Worm (Caenorhabditis elegans): ENCODE results near the gene T07E3.3.
A peak's percentile ranks its signal among the peaks of the same experiment; 100 is the strongest.

The T07E3.3 gene

ce11 chrIII:6871668-6872067 lies 32.0 kb upstream of the T07E3.3 start:
- TF ChIP-seq mes-2 (tag; optimal IDR thresholded peaks at IDR 0.05; ENCODE audit: poor library complexity, severe bottlenecking) (no peak), tag-97 (GFP tag; IDR thresholded peaks at IDR 0.05) (no peak), pqm-1 (tag; optimal IDR thresholded peaks at IDR 0.05) (no peak), aha-1 (tag) (peak; percentile 92), unc-62 (GFP tag; optimal IDR thresholded peaks at IDR 0.05 in 1 of 2) (no peak), unc-62 (tag; optimal IDR thresholded peaks at IDR 0.05) (no peak), snpc-1.2 (GFP tag; IDR thresholded peaks at IDR 0.05) (no peak), ztf-7 (tag; optimal IDR thresholded peaks at IDR 0.05) (no peak), hif-1 (tag; optimal IDR thresholded peaks at IDR 0.05) (peak in 1 of 2 experiments; percentile 90), F44E2.7 (GFP tag; IDR thresholded peaks at IDR 0.05) (no peak), ctbp-1 (GFP tag; IDR thresholded peaks at IDR 0.05) (peak; percentile 16; the same call in 1 of the 2 replicates), ama-1 (optimal IDR thresholded peaks at IDR 0.05) (no peak), Y75B8A.6 (GFP tag; IDR thresholded peaks at IDR 0.05) (no peak), nhr-41 (GFP tag; IDR thresholded peaks at IDR 0.05) (no peak), lsy-2 (tag; optimal IDR thresholded peaks at IDR 0.05) (peak in 1 of 2 experiments; percentile 31), mep-1 (tag; optimal IDR thresholded peaks at IDR 0.05) (peak; percentile 36), hlh-11 (tag; optimal IDR thresholded peaks at IDR 0.05) (peak; percentile 6), T26A8.4 (GFP tag; IDR thresholded peaks at IDR 0.05) (0 out of 2 replicates have a peak, but pooled peaks have one; percentile 49), fkh-10 (GFP tag; optimal IDR thresholded peaks at IDR 0.05) (no peak)

ce11 chrIII:6872534-6873150 lies 31.0 kb upstream of the T07E3.3 start, which contains the start of gene K04C2.3:
Gene K04C2.3, plus strand, starts transcription at chrIII:6873089.
- TF ChIP-seq hlh-11 (tag; optimal IDR thresholded peaks at IDR 0.05), result peak; percentile 70
- peak; percentile 1 for TF ChIP-seq nhr-28 (tag; optimal IDR thresholded peaks at IDR 0.05)
- peak; percentile 23 for TF ChIP-seq nhr-10 (tag; optimal IDR thresholded peaks at IDR 0.05)
- TF ChIP-seq unc-62 (GFP tag; optimal IDR thresholded peaks at IDR 0.05 in 1 of 2), result peak in 1 of 2 experiments; percentile 95
- no peak for TF ChIP-seq unc-62 (tag; optimal IDR thresholded peaks at IDR 0.05)
- TF ChIP-seq mdl-1 (tag; optimal IDR thresholded peaks at IDR 0.05), result peak in 1 of 2 experiments; percentile 53
- no peak for TF ChIP-seq fos-1 (tag; optimal IDR thresholded peaks at IDR 0.05)
- no peak for TF ChIP-seq daf-16 (GFP tag; optimal IDR thresholded peaks at IDR 0.05)
- peak; percentile 86 for TF ChIP-seq daf-16 (tag; optimal IDR thresholded peaks at IDR 0.05)
- no peak for TF ChIP-seq dmd-9 (GFP tag; IDR thresholded peaks at IDR 0.05)
- TF ChIP-seq T20F7.1 (GFP tag; optimal IDR thresholded peaks at IDR 0.05), result no peak
- 0 out of 2 replicates have a peak, but pooled peaks have one; percentile 19 for TF ChIP-seq ceh-20 (GFP tag; IDR thresholded peaks at IDR 0.05)
- TF ChIP-seq nhr-102 (tag; optimal IDR thresholded peaks at IDR 0.05), result peak; percentile 27
- TF ChIP-seq dmd-6 (GFP tag; IDR thresholded peaks at IDR 0.05), result peak; percentile 21; the same call in 1 of the 2 replicates
- peak; percentile 88 for TF ChIP-seq dve-1 (tag; optimal IDR thresholded peaks at IDR 0.05; ENCODE audit: insufficient read depth)

DNA sequence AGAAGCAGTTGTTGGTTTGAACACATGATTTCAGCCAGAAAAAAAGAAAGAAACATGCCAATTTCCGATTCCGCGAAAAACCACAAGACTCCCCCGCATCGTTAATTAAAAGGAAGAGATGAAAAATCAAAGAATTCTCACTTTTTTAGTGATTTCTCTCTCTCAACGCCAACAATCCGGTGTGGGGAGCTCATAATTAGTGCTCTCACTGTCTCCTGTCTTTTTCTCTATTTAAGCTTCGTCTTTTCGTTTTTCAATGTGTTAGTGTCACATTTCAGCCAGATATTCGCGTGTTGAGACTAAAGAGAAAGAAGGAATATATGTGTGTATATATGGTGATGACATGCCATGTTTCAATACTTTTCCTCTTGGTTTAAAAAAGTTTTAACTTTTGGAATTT lies 30.0 kb upstream of the T07E3.3 start:
- TF ChIP-seq ama-1 (optimal IDR thresholded peaks at IDR 0.05), result peak; percentile 1
- TF ChIP-seq zfp-3 (GFP tag; conservative IDR thresholded peaks at IDR 0.05), result no peak
- TF ChIP-seq daf-12 (tag; optimal IDR thresholded peaks at IDR 0.05), result no peak
- TF ChIP-seq spr-3 (GFP tag; optimal IDR thresholded peaks at IDR 0.05), result no peak
- TF ChIP-seq dmd-9 (GFP tag; IDR thresholded peaks at IDR 0.05), result no peak
- TF ChIP-seq hif-1 (tag; optimal IDR thresholded peaks at IDR 0.05), result peak in 1 of 2 experiments; percentile 36
- TF ChIP-seq daf-16 (GFP tag; optimal IDR thresholded peaks at IDR 0.05), result peak in 1 of 2 experiments; percentile 44
- TF ChIP-seq daf-16 (tag; optimal IDR thresholded peaks at IDR 0.05), result no peak
- peak; percentile 32 for TF ChIP-seq nhr-11 (tag; optimal IDR thresholded peaks at IDR 0.05)
- peak; percentile 48 for TF ChIP-seq mep-1 (tag; optimal IDR thresholded peaks at IDR 0.05)
- no peak for TF ChIP-seq hmg-1.1 (GFP tag; IDR thresholded peaks at IDR 0.05)
- TF ChIP-seq ceh-62 (tag; optimal IDR thresholded peaks at IDR 0.05), result no peak
- TF ChIP-seq lsy-2 (tag; optimal IDR thresholded peaks at IDR 0.05), result peak; percentile 5 to 64
- no peak for TF ChIP-seq F10B5.3 (tag; optimal IDR thresholded peaks at IDR 0.05)
- TF ChIP-seq nhr-111 (GFP tag; optimal IDR thresholded peaks at IDR 0.05), result no peak
- peak; percentile 10 for TF ChIP-seq F37D6.2 (tag; optimal IDR thresholded peaks at IDR 0.05)
- 0 out of 2 replicates have a peak, but pooled peaks have one; percentile 12 for TF ChIP-seq ZK337.2 (GFP tag; IDR thresholded peaks at IDR 0.05)
